Fruit fly (Drosophila melanogaster): ENCODE results near the gene ovo.

Gene ovo

dm6 chrX:5046895-5047306 lies 1.2 kb upstream of the ovo start:
- no peak for TF ChIP-seq CG8301 (tag; optimal IDR thresholded peaks at IDR 0.05)
- TF ChIP-seq CG8159 (tag; optimal IDR thresholded peaks at IDR 0.05) = no peak
- no peak for TF ChIP-seq Ets98B (GFP tag; IDR thresholded peaks at IDR 0.05)
- no peak for TF ChIP-seq CG34367 (tag; optimal IDR thresholded peaks at IDR 0.05)
- no peak for TF ChIP-seq rn (GFP tag; IDR thresholded peaks at IDR 0.05)
- no peak for TF ChIP-seq gl (tag; optimal IDR thresholded peaks at IDR 0.05)
- no peak for TF ChIP-seq Pif1B (GFP tag; optimal IDR thresholded peaks at IDR 0.05)
- TF ChIP-seq CG13204 (GFP tag; optimal IDR thresholded peaks at IDR 0.05) = no peak
- TF ChIP-seq CG15710 (tag; optimal IDR thresholded peaks at IDR 0.05) = no peak
- no peak for TF ChIP-seq CG4496 (GFP tag; IDR thresholded peaks at IDR 0.05)
- no peak for TF ChIP-seq EcR (GFP tag; optimal IDR thresholded peaks at IDR 0.05)
- TF ChIP-seq CG32121 (GFP tag; IDR thresholded peaks at IDR 0.05) = no peak
- TF ChIP-seq fd96Ca (GFP tag; IDR thresholded peaks at IDR 0.05) = no peak
- TF ChIP-seq CG10348 (GFP tag; IDR thresholded peaks at IDR 0.05) = no peak

DNA sequence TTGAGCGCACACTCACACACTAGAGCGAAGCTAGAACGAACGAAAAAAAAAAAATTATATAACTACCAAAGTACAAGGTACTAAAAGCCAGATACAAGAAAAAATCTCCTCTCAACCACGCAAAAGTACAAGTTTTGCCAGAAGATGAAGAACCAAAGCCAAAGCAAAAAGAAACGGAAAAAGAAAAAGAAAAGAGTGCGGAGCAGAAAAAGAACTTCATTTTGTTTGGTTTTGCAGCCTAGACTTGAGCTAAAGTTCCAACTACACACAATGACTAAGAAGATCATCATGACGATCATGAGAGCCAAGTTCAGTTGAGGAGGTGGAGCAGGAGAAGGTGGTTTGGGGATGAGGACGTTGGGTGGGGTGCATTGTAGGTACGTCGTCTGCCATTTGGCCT lies 3.0 kb downstream of the ovo start:
- TF ChIP-seq Snoo (tag; optimal IDR thresholded peaks at IDR 0.05) (no peak), fd96Ca (GFP tag; IDR thresholded peaks at IDR 0.05) (no peak), CG17806 (tag; optimal IDR thresholded peaks at IDR 0.05) (peak; percentile 30), CG4496 (GFP tag; IDR thresholded peaks at IDR 0.05) (no peak), CG14655 (GFP tag; optimal IDR thresholded peaks at IDR 0.05) (peak; percentile 32), Ets98B (GFP tag; IDR thresholded peaks at IDR 0.05) (no peak), CG34367 (tag; optimal IDR thresholded peaks at IDR 0.05) (peak; percentile 33), CG8159 (tag; optimal IDR thresholded peaks at IDR 0.05) (peak; percentile 27), rn (GFP tag; IDR thresholded peaks at IDR 0.05) (no peak), CG12605 (GFP tag; IDR thresholded peaks at IDR 0.05) (peak; percentile 29; the same call in 1 of the 2 replicates), CG32121 (GFP tag; IDR thresholded peaks at IDR 0.05) (no peak), CG8301 (tag; optimal IDR thresholded peaks at IDR 0.05) (no peak), CG9948 (tag; optimal IDR thresholded peaks at IDR 0.05) (peak; percentile 35), CG15710 (tag; optimal IDR thresholded peaks at IDR 0.05) (peak; percentile 23), CG10348 (GFP tag; IDR thresholded peaks at IDR 0.05) (no peak), Pif1B (GFP tag; optimal IDR thresholded peaks at IDR 0.05) (no peak), D1 (tag; optimal IDR thresholded peaks at IDR 0.05) (no peak), Pif1A (GFP tag; optimal IDR thresholded peaks at IDR 0.05) (no peak), EcR (GFP tag; optimal IDR thresholded peaks at IDR 0.05) (peak; percentile 66), gl (tag; optimal IDR thresholded peaks at IDR 0.05) (peak; percentile 55), CG13204 (GFP tag; optimal IDR thresholded peaks at IDR 0.05) (peak; percentile 26)

DNA sequence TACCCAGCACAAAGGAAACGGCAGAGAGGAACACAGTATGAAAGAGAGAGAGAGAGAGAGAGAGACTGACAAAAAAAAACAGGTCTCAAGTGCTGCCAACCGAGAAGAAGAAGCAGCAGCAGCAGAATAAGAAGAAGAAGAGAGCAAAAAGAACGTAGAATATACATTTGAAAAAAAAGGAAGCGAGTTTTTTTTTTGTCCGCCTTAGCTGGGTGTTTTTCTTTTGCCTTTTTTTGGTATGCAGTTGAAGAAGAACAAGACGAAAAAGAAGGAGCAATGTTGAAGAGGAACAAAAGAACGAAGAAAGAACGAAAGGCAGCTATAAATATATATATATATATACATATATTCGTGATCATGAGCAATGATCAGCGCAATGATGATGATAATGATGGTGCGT lies 4.9 kb downstream of the ovo start:
- peak; percentile 94 for TF ChIP-seq gl (tag; optimal IDR thresholded peaks at IDR 0.05)
- peak; percentile 65 for TF ChIP-seq D1 (tag; optimal IDR thresholded peaks at IDR 0.05)
- peak; percentile 57 for TF ChIP-seq Pif1A (GFP tag; optimal IDR thresholded peaks at IDR 0.05)
- TF ChIP-seq Snoo (tag; optimal IDR thresholded peaks at IDR 0.05) = peak; percentile 59
- TF ChIP-seq CG14655 (GFP tag; optimal IDR thresholded peaks at IDR 0.05) = peak; percentile 67
- TF ChIP-seq CG4496 (GFP tag; IDR thresholded peaks at IDR 0.05) = peak; percentile 64; the same call in 2 of the 3 replicates
- TF ChIP-seq CG32121 (GFP tag; IDR thresholded peaks at IDR 0.05) = no peak
- TF ChIP-seq CG8301 (tag; optimal IDR thresholded peaks at IDR 0.05) = peak; percentile 55
- peak; percentile 80 for TF ChIP-seq CG12605 (GFP tag; IDR thresholded peaks at IDR 0.05)
- TF ChIP-seq EcR (GFP tag; optimal IDR thresholded peaks at IDR 0.05) = peak; percentile 69
- TF ChIP-seq Pif1B (GFP tag; optimal IDR thresholded peaks at IDR 0.05) = peak; percentile 64
- peak; percentile 41; the same call in 1 of the 3 replicates for TF ChIP-seq fd96Ca (GFP tag; IDR thresholded peaks at IDR 0.05)
- peak; percentile 91 for TF ChIP-seq CG13204 (GFP tag; optimal IDR thresholded peaks at IDR 0.05)
- TF ChIP-seq CG10348 (GFP tag; IDR thresholded peaks at IDR 0.05) = no peak
- TF ChIP-seq rn (GFP tag; IDR thresholded peaks at IDR 0.05) = no peak
- no peak for TF ChIP-seq Ets98B (GFP tag; IDR thresholded peaks at IDR 0.05)
- peak; percentile 90 for TF ChIP-seq CG34367 (tag; optimal IDR thresholded peaks at IDR 0.05)
- peak; percentile 75 for TF ChIP-seq CG8159 (tag; optimal IDR thresholded peaks at IDR 0.05)
- peak; percentile 81 for TF ChIP-seq CG9948 (tag; optimal IDR thresholded peaks at IDR 0.05)
- peak; percentile 78 for TF ChIP-seq CG15710 (tag; optimal IDR thresholded peaks at IDR 0.05)
- peak; percentile 78 for TF ChIP-seq CG17806 (tag; optimal IDR thresholded peaks at IDR 0.05)

DNA sequence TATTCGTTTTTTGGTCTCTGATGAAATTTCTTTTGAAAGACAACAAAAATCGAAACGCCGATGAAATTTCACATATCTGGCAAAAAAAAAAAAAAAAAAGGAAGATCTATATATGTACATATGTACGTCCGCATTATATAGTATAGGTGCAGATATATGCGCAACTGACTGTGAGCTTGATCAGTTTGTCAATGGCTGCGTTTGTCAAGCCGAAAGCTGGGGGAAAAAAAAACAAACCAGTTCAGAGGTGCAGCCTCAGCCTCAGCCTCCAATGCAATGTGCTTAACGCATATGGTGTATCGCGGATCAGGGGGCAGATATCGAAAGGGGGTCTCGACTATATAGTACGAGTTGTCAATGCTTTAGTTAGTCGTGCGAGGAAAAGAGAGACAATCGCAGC lies 6.9 kb downstream of the ovo start:
- TF ChIP-seq CG9948 (tag; optimal IDR thresholded peaks at IDR 0.05) (no peak), EcR (GFP tag; optimal IDR thresholded peaks at IDR 0.05) (peak; percentile 9)

DNA sequence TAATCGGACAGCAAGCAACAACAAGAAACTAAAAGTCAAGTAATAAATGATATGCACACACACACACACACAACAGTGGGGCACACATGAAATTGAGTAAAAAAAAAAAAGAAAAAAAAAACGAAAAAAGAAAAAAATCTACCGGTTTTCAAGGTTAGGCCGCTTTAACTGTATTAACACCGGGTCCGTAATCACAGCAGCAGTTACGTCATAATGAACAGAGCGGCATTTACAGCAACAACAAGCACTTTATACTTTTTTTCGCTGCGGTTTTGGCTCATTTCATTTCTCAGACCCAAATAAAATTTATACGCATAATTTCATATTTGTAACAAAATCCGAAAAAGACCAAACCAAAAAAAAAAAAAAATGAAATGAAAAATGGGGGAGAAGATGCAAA lies 8.0 kb downstream of the ovo start:
- TF ChIP-seq CG14655 (GFP tag; optimal IDR thresholded peaks at IDR 0.05) (no peak), CG15710 (tag; optimal IDR thresholded peaks at IDR 0.05) (no peak), CG13204 (GFP tag; optimal IDR thresholded peaks at IDR 0.05) (no peak), CG9948 (tag; optimal IDR thresholded peaks at IDR 0.05) (no peak), Snoo (tag; optimal IDR thresholded peaks at IDR 0.05) (no peak), gl (tag; optimal IDR thresholded peaks at IDR 0.05) (no peak), Ets98B (GFP tag; IDR thresholded peaks at IDR 0.05) (no peak), CG17806 (tag; optimal IDR thresholded peaks at IDR 0.05) (no peak), Pif1B (GFP tag; optimal IDR thresholded peaks at IDR 0.05) (no peak), rn (GFP tag; IDR thresholded peaks at IDR 0.05) (no peak), CG12605 (GFP tag; IDR thresholded peaks at IDR 0.05) (no peak), CG8159 (tag; optimal IDR thresholded peaks at IDR 0.05) (no peak)

DNA sequence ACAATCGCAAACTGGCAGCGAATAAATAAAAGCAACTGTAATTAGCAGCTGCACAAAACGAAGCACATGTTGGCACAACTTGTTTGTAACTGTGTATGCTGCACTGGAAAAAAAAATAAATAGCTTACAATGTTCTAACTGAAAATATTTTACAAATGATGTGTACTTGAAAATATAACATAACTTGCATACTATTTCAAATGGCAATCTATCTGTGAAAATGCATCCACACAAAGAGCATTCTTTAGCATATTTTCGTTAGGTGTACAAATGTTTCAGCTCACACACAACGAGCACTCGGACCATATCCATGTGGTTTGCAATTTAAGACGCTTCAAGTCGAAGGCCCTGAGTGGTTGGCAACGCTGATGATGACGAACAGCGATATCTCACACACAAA lies 10.6 kb downstream of the ovo start:
- TF ChIP-seq D1 (tag; optimal IDR thresholded peaks at IDR 0.05) (no peak), CG4496 (GFP tag; IDR thresholded peaks at IDR 0.05) (peak; percentile 77), Snoo (tag; optimal IDR thresholded peaks at IDR 0.05) (no peak), Pif1A (GFP tag; optimal IDR thresholded peaks at IDR 0.05) (no peak), Ets98B (GFP tag; IDR thresholded peaks at IDR 0.05) (0 out of 2 replicates have a peak, but pooled peaks have one; percentile 27), CG8301 (tag; optimal IDR thresholded peaks at IDR 0.05) (peak; percentile 20), CG17806 (tag; optimal IDR thresholded peaks at IDR 0.05) (peak; percentile 5), rn (GFP tag; IDR thresholded peaks at IDR 0.05) (no peak), CG32121 (GFP tag; IDR thresholded peaks at IDR 0.05) (peak; percentile 68), gl (tag; optimal IDR thresholded peaks at IDR 0.05) (no peak), CG14655 (GFP tag; optimal IDR thresholded peaks at IDR 0.05) (peak; percentile 30)

Data from whole organism, pupa.